ENCODE assay signal across 1 worm cellular context in genomic region chrX:17456536-17457165, ce11.
TF ChIP-seq lines count a peak whose summit lies in the region.

Gene mlc-2, minus strand, starts transcription at chrX:17456586.

TF ChIP-seq in whole organism, L1 larva, 84 proteins besides CTCF, POLR2A, EP300 and RAD21 (continued from another document):
- no peak for TF ChIP-seq efl-3 (GFP tag; optimal IDR thresholded peaks at IDR 0.05; lab: Kevin White, UChicago)
- TF ChIP-seq zag-1 (tag; optimal IDR thresholded peaks at IDR 0.05; lab: Kevin White, UChicago), result no peak
- TF ChIP-seq xbp-1 (tag; optimal IDR thresholded peaks at IDR 0.05; lab: Kevin White, UChicago), result peak; percentile 9
- TF ChIP-seq hlh-17 (GFP tag; optimal IDR thresholded peaks at IDR 0.05; lab: Kevin White, UChicago; ENCODE audit: borderline replicate concordance), result no peak
- no peak for TF ChIP-seq unc-30 (tag; optimal IDR thresholded peaks at IDR 0.05; lab: Kevin White, UChicago)
- peak; percentile 71 for TF ChIP-seq rnt-1 (tag; optimal IDR thresholded peaks at IDR 0.05; lab: Kevin White, UChicago)
- no peak for TF ChIP-seq ceh-82 (tag; optimal IDR thresholded peaks at IDR 0.05; lab: Kevin White, UChicago)
- no peak for TF ChIP-seq egl-27 (tag; optimal IDR thresholded peaks at IDR 0.05; lab: Kevin White, UChicago)
- no peak for TF ChIP-seq fkh-4 (tag; optimal IDR thresholded peaks at IDR 0.05; lab: Kevin White, UChicago; ENCODE audit: borderline replicate concordance)
- no peak for TF ChIP-seq irx-1 (tag; optimal IDR thresholded peaks at IDR 0.05; lab: Kevin White, UChicago)
- no peak for TF ChIP-seq egl-13 (tag; optimal IDR thresholded peaks at IDR 0.05; lab: Kevin White, UChicago)
- no peak for TF ChIP-seq ztf-4 (tag; optimal IDR thresholded peaks at IDR 0.05; lab: Kevin White, UChicago)
- no peak for TF ChIP-seq Y116A8C.19 (tag; optimal IDR thresholded peaks at IDR 0.05; lab: Kevin White, UChicago; ENCODE audit: borderline replicate concordance)
- no peak for TF ChIP-seq blmp-1 (tag; optimal IDR thresholded peaks at IDR 0.05; lab: Kevin White, UChicago)
- no peak for TF ChIP-seq unc-86 (tag; optimal IDR thresholded peaks at IDR 0.05; lab: Kevin White, UChicago)
- peak; percentile 82 for TF ChIP-seq nhr-71 (tag; optimal IDR thresholded peaks at IDR 0.05; lab: Kevin White, UChicago)
- TF ChIP-seq tbx-2 (tag; optimal IDR thresholded peaks at IDR 0.05; lab: Kevin White, UChicago), result peak; percentile 52
- peak; percentile 96 for TF ChIP-seq pag-3 (tag; optimal IDR thresholded peaks at IDR 0.05; lab: Kevin White, UChicago; ENCODE audit: borderline replicate concordance, insufficient read depth)
- no peak for TF ChIP-seq grh-1 (GFP tag; IDR thresholded peaks at IDR 0.05; lab: Robert Waterston, UW)
- TF ChIP-seq unc-130 (tag; optimal IDR thresholded peaks at IDR 0.05; lab: Kevin White, UChicago), result peak; percentile 3
- TF ChIP-seq nhr-47 (tag; optimal IDR thresholded peaks at IDR 0.05; lab: Kevin White, UChicago), result peak; percentile 20
- TF ChIP-seq snu-23 (GFP tag; optimal IDR thresholded peaks at IDR 0.05; lab: Kevin White, UChicago), result peak; percentile 55
- no peak for TF ChIP-seq lin-13 (GFP tag; optimal IDR thresholded peaks at IDR 0.05; lab: Kevin White, UChicago)
- TF ChIP-seq ceh-8 (GFP tag; optimal IDR thresholded peaks at IDR 0.05; lab: Kevin White, UChicago), result no peak
- TF ChIP-seq ets-5 (GFP tag; IDR thresholded peaks at IDR 0.05; lab: Robert Waterston, UW), result no peak
- peak in 1 of 2 experiments; percentile 41 for TF ChIP-seq lsy-2 (tag; optimal IDR thresholded peaks at IDR 0.05; lab: Kevin White, UChicago)
- TF ChIP-seq ces-1 (GFP tag; optimal IDR thresholded peaks at IDR 0.05; lab: Kevin White, UChicago), result no peak
- TF ChIP-seq lin-39 (tag; optimal IDR thresholded peaks at IDR 0.05; lab: Kevin White, UChicago), result no peak
- peak; percentile 65 for TF ChIP-seq nhr-19 (GFP tag; conservative IDR thresholded peaks at IDR 0.05; lab: Robert Waterston, UW)
- no peak for TF ChIP-seq nhr-76 (tag; optimal IDR thresholded peaks at IDR 0.05; lab: Kevin White, UChicago)
- no peak for TF ChIP-seq nhr-85 (tag; lab: Kevin White, UChicago)
- no peak for TF ChIP-seq pax-3 (tag; optimal IDR thresholded peaks at IDR 0.05; lab: Kevin White, UChicago)
- TF ChIP-seq nhr-77 (tag; optimal IDR thresholded peaks at IDR 0.05; lab: Kevin White, UChicago), result peak; percentile 35
- TF ChIP-seq ceh-88 (GFP tag; IDR thresholded peaks at IDR 0.05; lab: Robert Waterston, UW), result no peak
- no peak for TF ChIP-seq ceh-63 (GFP tag; optimal IDR thresholded peaks at IDR 0.05; lab: Kevin White, UChicago)
- no peak for TF ChIP-seq alr-1 (tag; optimal IDR thresholded peaks at IDR 0.05; lab: Kevin White, UChicago; ENCODE audit: borderline replicate concordance)
- TF ChIP-seq jun-1 (tag; optimal IDR thresholded peaks at IDR 0.05; lab: Kevin White, UChicago), result no peak
- no peak for TF ChIP-seq nhr-28 (tag; optimal IDR thresholded peaks at IDR 0.05; lab: Kevin White, UChicago)
- no peak for TF ChIP-seq ama-1 (optimal IDR thresholded peaks at IDR 0.05; lab: Kevin White, UChicago)
- no peak for TF ChIP-seq dpl-1 (GFP tag; optimal IDR thresholded peaks at IDR 0.05; lab: Kevin White, UChicago)
